Fruit fly (Drosophila melanogaster) whole organism, embryonic: ENCODE results near the gene CG9970.

ENCODE experiments used
- CG10543 ChIP-seq: fragments of 200-800 bp; sonication (Bioruptor generic); optimal IDR thresholded peaks from 3 replicates; lab custom pipeline; 2017; ENCODE audit warnings: missing biosample characterization, mild to moderate bottlenecking, missing genetic modification characterization, moderate library complexity
- CG17359 ChIP-seq: fragments of 200-800 bp; sonication (Bioruptor generic); optimal IDR thresholded peaks from 3 replicates; lab custom pipeline; 2018; ENCODE audit warnings: missing biosample characterization, mild to moderate bottlenecking, missing genetic modification characterization, moderate library complexity
- CG17568 ChIP-seq: fragments of 200-800 bp; sonication (Bioruptor generic); optimal IDR thresholded peaks from 2 replicates; lab custom pipeline; 2018; ENCODE audit warnings: missing biosample characterization, mild to moderate bottlenecking, missing genetic modification characterization, moderate library complexity
- CG2678 ChIP-seq: fragments of 200-800 bp; sonication (Bioruptor generic); optimal IDR thresholded peaks from 3 replicates; lab custom pipeline; 2019; ENCODE audit warnings: missing biosample characterization, mild to moderate bottlenecking, missing genetic modification characterization, moderate library complexity
- CG31388 ChIP-seq: fragments of 200-800 bp; sonication (Bioruptor generic); optimal IDR thresholded peaks from 2 replicates; lab custom pipeline; 2016; ENCODE audit warnings: missing biosample characterization, missing genetic modification characterization
- CG32772 ChIP-seq: fragments of 200-800 bp; sonication (Bioruptor generic); IDR thresholded peaks from 2 replicates; pipeline ENCODE4 v1.3.6; 2022; ENCODE audit warnings: missing biosample characterization, missing genetic modification characterization
- CG4282 ChIP-seq: fragments of 200-800 bp; sonication (Bioruptor generic); optimal IDR thresholded peaks from 2 replicates; lab custom pipeline; 2016; ENCODE audit warnings: missing biosample characterization, missing genetic modification characterization
- CG43689 ChIP-seq: fragments of 200-800 bp; sonication (Bioruptor generic); IDR thresholded peaks from 2 replicates; pipeline ENCODE4 v1.3.6; 2022; ENCODE audit warnings: missing biosample characterization, missing genetic modification characterization
- CG4617 ChIP-seq: fragments of 200-800 bp; sonication (Bioruptor generic); optimal IDR thresholded peaks from 3 replicates; lab custom pipeline; 2016; ENCODE audit warnings: missing biosample characterization, missing genetic modification characterization, borderline replicate concordance
- CG4707 ChIP-seq: fragments of 200-800 bp; sonication (Bioruptor generic); optimal IDR thresholded peaks from 2 replicates; lab custom pipeline; 2018; ENCODE audit warnings: missing biosample characterization, mild to moderate bottlenecking, missing genetic modification characterization, moderate library complexity
- CG4730 ChIP-seq: fragments of 200-800 bp; sonication (Bioruptor generic); IDR thresholded peaks from 2 replicates; pipeline ENCODE4 v1.3.6; 2022; ENCODE audit warnings: missing biosample characterization, missing genetic modification characterization
- CG6254 ChIP-seq: fragments of 200-800 bp; sonication (Bioruptor generic); optimal IDR thresholded peaks from 3 replicates; lab custom pipeline; 2017; ENCODE audit warnings: mild to moderate bottlenecking, missing biosample characterization, missing genetic modification reagents, missing genetic modification characterization
- CG6654 ChIP-seq: fragments of 200-800 bp; sonication (Bioruptor generic); optimal IDR thresholded peaks from 2 replicates; lab custom pipeline; 2017; ENCODE audit warnings: missing biosample characterization, mild to moderate bottlenecking, missing genetic modification characterization
- CG7987 ChIP-seq: fragments of 200-800 bp; sonication (Bioruptor generic); optimal IDR thresholded peaks from 2 replicates; lab custom pipeline; 2018; ENCODE audit warnings: missing biosample characterization, mild to moderate bottlenecking, missing genetic modification characterization, moderate library complexity
- CG9817 ChIP-seq: fragments of 200-800 bp; sonication (Bioruptor generic); optimal IDR thresholded peaks from 2 replicates; lab custom pipeline; 2018; ENCODE audit warnings: missing biosample characterization, mild to moderate bottlenecking, missing genetic modification characterization, moderate library complexity
- CoRest ChIP-seq: fragments of 200-800 bp; sonication (Bioruptor generic); optimal IDR thresholded peaks from 3 replicates; lab custom pipeline; 2018; ENCODE audit warnings: missing biosample characterization, mild to moderate bottlenecking, missing genetic modification characterization, moderate library complexity
- Dip3 ChIP-seq: fragments of 200-800 bp; sonication (Bioruptor generic); optimal IDR thresholded peaks from 3 replicates; lab custom pipeline; 2016; ENCODE audit warnings: missing biosample characterization, missing genetic modification characterization
- Dp ChIP-seq: fragments of 200-800 bp; sonication (Bioruptor generic); optimal IDR thresholded peaks from 2 replicates; lab custom pipeline; 2018; ENCODE audit warnings: missing biosample characterization, mild to moderate bottlenecking, missing genetic modification characterization, moderate library complexity
- Dref ChIP-seq: fragments of 200-800 bp; sonication (Bioruptor generic); IDR thresholded peaks from 2 replicates; pipeline ENCODE4 v1.3.6; 2022; ENCODE audit warnings: missing biosample characterization, missing genetic modification characterization
- Drgx ChIP-seq: fragments of 200-800 bp; sonication (Bioruptor generic); IDR thresholded peaks from 2 replicates; pipeline ENCODE4 v1.3.6; 2022; ENCODE audit warnings: missing biosample characterization, missing genetic modification characterization
- Ets97D ChIP-seq: fragments of 200-800 bp; sonication (Bioruptor generic); optimal IDR thresholded peaks from 3 replicates; lab custom pipeline; 2016; ENCODE audit warnings: missing biosample characterization, missing genetic modification characterization
- Fer3 ChIP-seq: fragments of 200-800 bp; sonication (Bioruptor generic); optimal IDR thresholded peaks from 2 replicates; lab custom pipeline; 2018; ENCODE audit warnings: missing biosample characterization, mild to moderate bottlenecking, missing genetic modification characterization, moderate library complexity
- GATAe ChIP-seq: fragments of 200-800 bp; sonication (Bioruptor generic); conservative IDR thresholded peaks from 2 replicates; pipeline ENCODE4 v1.3.6; 2022; ENCODE audit warnings: missing biosample characterization, missing genetic modification characterization
- H2.0 ChIP-seq: fragments of 200-800 bp; sonication (Bioruptor generic); IDR thresholded peaks from 2 replicates; pipeline ENCODE4 v1.3.6; 2022; ENCODE audit warnings: missing biosample characterization, missing genetic modification characterization
- Hey ChIP-seq: fragments of 200-800 bp; sonication (Bioruptor generic); optimal IDR thresholded peaks from 3 replicates; lab custom pipeline; 2018; ENCODE audit warnings: missing biosample characterization, mild to moderate bottlenecking, missing genetic modification characterization
- Meics ChIP-seq: fragments of 200-800 bp; sonication (Bioruptor generic); optimal IDR thresholded peaks from 2 replicates; lab custom pipeline; 2017; ENCODE audit warnings: missing biosample characterization, mild to moderate bottlenecking, missing genetic modification characterization
- NC2α ChIP-seq: fragments of 200-800 bp; sonication (Bioruptor generic); optimal IDR thresholded peaks from 2 replicates; lab custom pipeline; 2016; ENCODE audit warnings: missing biosample characterization, missing genetic modification characterization
- Nf-YB ChIP-seq: fragments of 200-800 bp; sonication (Bioruptor generic); optimal IDR thresholded peaks from 3 replicates; lab custom pipeline; 2019; ENCODE audit warnings: missing biosample characterization, mild to moderate bottlenecking, missing genetic modification characterization, moderate library complexity
- Opbp ChIP-seq: fragments of 200-800 bp; sonication (Bioruptor generic); IDR thresholded peaks from 3 replicates; pipeline ENCODE4 v1.3.6; 2022; ENCODE audit warnings: missing biosample characterization, missing genetic modification characterization; ENCODE audit not compliant: partially characterized antibody
- Ptx1 ChIP-seq: fragments of 200-800 bp; sonication (Bioruptor generic); IDR thresholded peaks from 2 replicates; pipeline ENCODE4 v1.3.6; 2022; ENCODE audit warnings: missing biosample characterization, missing genetic modification characterization
- Scr ChIP-seq: fragments of 200-800 bp; sonication (Bioruptor generic); IDR thresholded peaks from 2 replicates; pipeline ENCODE4 v1.3.6; 2022; ENCODE audit warnings: missing biosample characterization, missing genetic modification characterization; ENCODE audit not compliant: partially characterized antibody
- Xbp1 ChIP-seq: fragments of 200-800 bp; sonication (Bioruptor generic); optimal IDR thresholded peaks from 3 replicates; lab custom pipeline; 2016; ENCODE audit warnings: missing biosample characterization, mild to moderate bottlenecking, missing genetic modification characterization
- YL-1 ChIP-seq: fragments of 200-800 bp; sonication (Bioruptor generic); optimal IDR thresholded peaks from 3 replicates; lab custom pipeline; 2017; ENCODE audit warnings: missing biosample characterization, mild to moderate bottlenecking, missing genetic modification characterization
- ap ChIP-seq: fragments of 200-800 bp; sonication (Bioruptor generic); IDR thresholded peaks from 2 replicates; pipeline ENCODE4 v1.3.6; 2022; ENCODE audit warnings: missing biosample characterization, missing genetic modification characterization
- ase ChIP-seq: fragments of 200-800 bp; sonication (Bioruptor generic); IDR thresholded peaks from 3 replicates; pipeline ENCODE4 v1.3.6; 2022; ENCODE audit warnings: missing biosample characterization, missing genetic modification characterization
- az2 ChIP-seq: fragments of 200-800 bp; sonication (Bioruptor generic); optimal IDR thresholded peaks from 3 replicates; lab custom pipeline; 2016; ENCODE audit warnings: missing biosample characterization, missing genetic modification characterization
- bigmax ChIP-seq: fragments of 200-800 bp; sonication (Bioruptor generic); optimal IDR thresholded peaks from 2 replicates; lab custom pipeline; 2018; ENCODE audit warnings: missing biosample characterization, mild to moderate bottlenecking, missing genetic modification characterization
- bowl ChIP-seq: fragments of 200-800 bp; sonication (Bioruptor generic); IDR thresholded peaks from 2 replicates; pipeline ENCODE4 v1.3.6; 2022; ENCODE audit warnings: missing biosample characterization, missing genetic modification characterization
- cad ChIP-seq: fragments of >200 bp; optimal IDR thresholded peaks from 2 replicates; lab custom pipeline; 2017; ENCODE audit warnings: missing biosample characterization, missing genetic modification characterization
- crp ChIP-seq, 2 experiments: fragments of 200-800 bp; sonication (Bioruptor generic); optimal IDR thresholded peaks; 2 replicates in 1 of 2; 3 replicates in 1 of 2; lab custom pipeline; 2017; ENCODE audit warnings: missing biosample characterization in 2 of 2, missing genetic modification characterization in 2 of 2, mild to moderate bottlenecking in 1 of 2, moderate library complexity in 1 of 2
- ftz-f1 ChIP-seq: fragments of 200-800 bp; sonication (Bioruptor generic); optimal IDR thresholded peaks from 2 replicates; lab custom pipeline; 2016; ENCODE audit warnings: missing biosample characterization, missing genetic modification characterization
- gcm2 ChIP-seq: fragments of 200-800 bp; sonication (Bioruptor generic); optimal IDR thresholded peaks from 2 replicates; lab custom pipeline; 2016; ENCODE audit warnings: missing biosample characterization, missing genetic modification characterization
- gfzf ChIP-seq: fragments of 200-800 bp; sonication (Bioruptor generic); optimal IDR thresholded peaks from 2 replicates; lab custom pipeline; 2016; ENCODE audit warnings: missing biosample characterization, mild to moderate bottlenecking, missing genetic modification characterization, moderate library complexity
- hth ChIP-seq: fragments of >200 bp; optimal IDR thresholded peaks from 2 replicates; lab custom pipeline; 2017; ENCODE audit warnings: inconsistent platforms
- odd ChIP-seq: fragments of 200-800 bp; sonication (Bioruptor generic); optimal IDR thresholded peaks from 2 replicates; lab custom pipeline; 2017; ENCODE audit warnings: missing biosample characterization, mild to moderate bottlenecking, missing genetic modification characterization
- onecut ChIP-seq: fragments of 200-800 bp; sonication (Bioruptor generic); IDR thresholded peaks from 2 replicates; pipeline ENCODE4 v1.3.6; 2022; ENCODE audit warnings: missing biosample characterization, missing genetic modification characterization
- pzg ChIP-seq: fragments of 200-800 bp; sonication (Bioruptor generic); optimal IDR thresholded peaks from 3 replicates; lab custom pipeline; 2018; ENCODE audit warnings: missing biosample characterization, mild to moderate bottlenecking, missing genetic modification characterization, moderate library complexity
- slbo ChIP-seq: fragments of 200-800 bp; sonication (Bioruptor generic); IDR thresholded peaks from 2 replicates; pipeline ENCODE4 v1.3.6; 2022; ENCODE audit warnings: missing biosample characterization, missing genetic modification characterization
- tgo ChIP-seq: fragments of 200-800 bp; sonication (Bioruptor generic); IDR thresholded peaks from 3 replicates; pipeline ENCODE4 v1.3.6; 2022; ENCODE audit warnings: missing biosample characterization, missing genetic modification characterization
- vfl ChIP-seq: fragments of 200-800 bp; sonication (Bioruptor generic); optimal IDR thresholded peaks from 2 replicates; lab custom pipeline; 2016; ENCODE audit warnings: missing biosample characterization, missing genetic modification characterization
- vvl ChIP-seq: fragments of 200-800 bp; sonication (Bioruptor generic); IDR thresholded peaks from 2 replicates; pipeline ENCODE4 v1.3.6; 2022; ENCODE audit warnings: missing biosample characterization, missing genetic modification characterization
- zfh1 ChIP-seq: fragments of 200-800 bp; sonication (Bioruptor generic); IDR thresholded peaks from 3 replicates; pipeline ENCODE4 v1.3.6; 2022; ENCODE audit warnings: missing biosample characterization, missing genetic modification characterization

CG9970 gene

dm6 chr3L:2894750-2895149, 21.7 kb downstream of the CG9970 start, which contains the start of gene Shab (continued):
- TF ChIP-seq vvl (peak; percentile 69), CG6254 (GFP tag; lab: Kevin White, UChicago) (no peak), H2.0 (GFP tag; lab: Robert Waterston, UW) (no peak), pzg (no peak), cad (GFP tag; lab: Kevin White, UChicago) (no peak), ase (GFP tag; lab: Robert Waterston, UW) (no peak), ftz-f1 (GFP tag; lab: Kevin White, UChicago) (no peak), Dip3 (GFP tag; lab: Kevin White, UChicago) (no peak), gfzf (GFP tag; lab: Kevin White, UChicago) (no peak), CG4282 (GFP tag; lab: Kevin White, UChicago) (no peak), CG4730 (GFP tag; lab: Robert Waterston, UW) (peak; percentile 23; the same call in 1 of the 2 replicates), Ptx1 (GFP tag; lab: Robert Waterston, UW) (peak; percentile 51), Scr (GFP tag; lab: Robert Waterston, UW) (no peak), vfl (GFP tag; lab: Kevin White, UChicago) (no peak), hth (lab: Kevin White, UChicago) (no peak), Dp (no peak), Xbp1 (GFP tag; lab: Kevin White, UChicago) (peak; percentile 19), CG9817 (no peak), bowl (GFP tag; lab: Robert Waterston, UW) (no peak), YL-1 (GFP tag; lab: Kevin White, UChicago) (no peak), crp (GFP tag; optimal IDR thresholded peaks at IDR 0.05; lab: Kevin White, UChicago) (peak in 1 of 2 experiments; percentile 59), CG32772 (GFP tag; lab: Robert Waterston, UW) (peak; percentile 36; the same call in 1 of the 2 replicates), CG2678 (tag; lab: Kevin White, UChicago) (peak; percentile 17), CG31388 (GFP tag; lab: Kevin White, UChicago) (no peak), CG6654 (GFP tag; lab: Kevin White, UChicago) (no peak), zfh1 (GFP tag; lab: Robert Waterston, UW) (no peak), Opbp (no peak), az2 (GFP tag; lab: Kevin White, UChicago) (no peak), gcm2 (GFP tag; lab: Kevin White, UChicago) (no peak), tgo (GFP tag; lab: Robert Waterston, UW) (peak; percentile 47; the same call in 1 of the 3 replicates), CG43689 (GFP tag; lab: Robert Waterston, UW) (no peak), GATAe (GFP tag; lab: Robert Waterston, UW) (no peak), CG7987 (GFP tag; lab: Kevin White, UChicago) (no peak), CG4707 (GFP tag; lab: Kevin White, UChicago) (no peak), Ets97D (GFP tag; lab: Kevin White, UChicago) (no peak), odd (GFP tag; lab: Kevin White, UChicago) (no peak), Dref (GFP tag; lab: Robert Waterston, UW) (no peak), Hey (no peak), NC2α (no peak), slbo (peak; percentile 65), CG17359 (tag; lab: Kevin White, UChicago) (peak; percentile 19), CG17568 (no peak), Fer3 (tag; lab: Kevin White, UChicago) (no peak), onecut (GFP tag; lab: Robert Waterston, UW) (peak; percentile 13; the same call in 1 of the 2 replicates), bigmax (GFP tag; lab: Kevin White, UChicago) (no peak), CG10543 (GFP tag; lab: Kevin White, UChicago) (no peak), Drgx (GFP tag; lab: Robert Waterston, UW) (no peak), Nf-YB (no peak), CG4617 (no peak), Meics (GFP tag; lab: Kevin White, UChicago) (peak; percentile 36), CoRest (tag; lab: Kevin White, UChicago) (no peak), ap (GFP tag; lab: Robert Waterston, UW) (no peak)
